Worm (Caenorhabditis elegans): ENCODE measurements around the gene pqn-48.

The pqn-48 gene

DNA sequence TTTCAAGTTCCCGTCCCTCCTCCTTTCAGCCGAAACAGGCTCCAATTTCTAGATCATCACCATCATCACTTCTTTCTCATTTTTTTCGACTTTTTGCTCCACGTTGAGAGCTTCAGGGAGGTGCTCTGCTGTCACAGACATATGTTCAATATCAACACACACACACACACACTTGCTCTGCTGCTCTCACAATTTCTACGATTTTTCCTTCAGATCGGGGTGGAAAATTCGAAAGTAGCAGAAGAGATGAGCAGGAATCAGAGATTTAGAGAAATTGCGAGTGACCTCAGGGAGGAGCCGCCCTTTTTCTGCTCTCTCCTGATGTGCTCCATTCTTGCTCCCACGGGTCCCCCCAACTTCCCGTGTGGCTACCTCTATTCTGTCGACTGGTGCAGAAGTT, at the start of gene pqn-48:
pqn-48 (plus strand) TSS at position 344 of the 400 bp plus-strand sequence.
- TF ChIP-seq nhr-129 (tag; optimal IDR thresholded peaks at IDR 0.05) (peak; percentile 52), F13H6.1 (tag; optimal IDR thresholded peaks at IDR 0.05) (peak; percentile 11), zag-1 (tag; optimal IDR thresholded peaks at IDR 0.05) (no peak), ceh-82 (tag; optimal IDR thresholded peaks at IDR 0.05) (no peak)

DNA sequence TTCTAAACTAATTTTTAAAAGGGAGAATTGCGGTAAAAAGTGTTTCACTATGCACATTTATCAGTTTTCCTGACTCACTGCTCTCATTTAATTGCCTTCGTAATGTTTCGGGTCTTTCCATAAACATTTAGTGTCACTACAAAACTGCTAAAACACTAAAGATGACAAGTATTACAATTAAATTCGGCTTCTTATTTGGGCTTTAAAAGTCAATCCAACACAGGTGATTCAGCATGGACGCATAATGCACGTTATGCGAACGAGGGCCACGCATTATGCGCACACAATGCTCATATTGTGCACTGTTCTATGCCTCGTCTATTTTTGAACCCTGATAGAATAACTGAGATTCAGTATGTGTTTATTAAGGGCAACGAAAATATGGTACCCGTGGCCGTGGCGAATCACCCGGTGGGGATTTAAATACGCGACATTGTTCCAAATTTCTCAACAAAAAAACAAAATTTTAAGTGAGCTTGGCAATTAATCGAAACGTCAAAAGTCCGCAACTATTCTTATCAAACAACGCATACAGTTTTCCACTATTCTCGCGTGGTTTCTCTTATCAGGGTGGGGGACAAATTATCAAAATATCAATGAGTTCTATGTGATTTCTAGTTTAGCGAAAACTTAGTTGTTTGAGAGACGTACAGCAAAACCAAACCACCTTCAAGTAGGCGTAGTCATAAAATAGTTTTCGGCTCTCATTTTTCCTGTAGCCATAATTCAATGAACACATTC, 48.9 kb upstream of the pqn-48 start, which contains the start of gene Y14H12A.2:
Y14H12A.2 (minus strand) TSS at position 51 of the 741 bp plus-strand sequence.
- peak; percentile 26 for TF ChIP-seq gmeb-1 (tag; optimal IDR thresholded peaks at IDR 0.05)
- TF ChIP-seq aly-2 (tag; optimal IDR thresholded peaks at IDR 0.05), result no peak
- no peak for TF ChIP-seq nhr-23 (tag; optimal IDR thresholded peaks at IDR 0.05)
- peak; percentile 47 for TF ChIP-seq sma-9 (GFP tag; optimal IDR thresholded peaks at IDR 0.05)
- no peak for TF ChIP-seq sma-9 (tag; optimal IDR thresholded peaks at IDR 0.05)
- TF ChIP-seq fos-1 (tag; optimal IDR thresholded peaks at IDR 0.05), result peak; percentile 78
- TF ChIP-seq crh-2 (tag; optimal IDR thresholded peaks at IDR 0.05), result peak; percentile 24

DNA sequence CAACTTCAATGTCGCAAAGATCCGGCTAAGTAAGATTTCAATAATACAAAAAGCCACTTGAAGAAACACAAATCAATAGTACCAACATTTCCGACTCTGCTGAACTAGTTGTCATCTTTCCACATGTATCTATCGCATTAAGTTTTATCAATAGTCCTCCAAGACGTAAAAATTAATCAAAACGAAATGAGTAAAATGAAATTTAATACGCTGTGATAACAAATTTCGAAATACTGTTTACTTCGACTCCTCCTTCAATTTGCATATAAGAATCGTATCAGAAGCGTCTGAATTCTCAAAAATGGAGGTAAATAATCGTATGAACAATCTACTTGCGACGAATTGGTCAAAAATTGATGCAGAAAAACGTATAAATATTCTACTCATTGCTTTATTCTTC, 48.0 kb upstream of the pqn-48 start:
- TF ChIP-seq ztf-1 (GFP tag; conservative IDR thresholded peaks at IDR 0.05) (no peak), fos-1 (tag; optimal IDR thresholded peaks at IDR 0.05) (peak; percentile 81)

DNA sequence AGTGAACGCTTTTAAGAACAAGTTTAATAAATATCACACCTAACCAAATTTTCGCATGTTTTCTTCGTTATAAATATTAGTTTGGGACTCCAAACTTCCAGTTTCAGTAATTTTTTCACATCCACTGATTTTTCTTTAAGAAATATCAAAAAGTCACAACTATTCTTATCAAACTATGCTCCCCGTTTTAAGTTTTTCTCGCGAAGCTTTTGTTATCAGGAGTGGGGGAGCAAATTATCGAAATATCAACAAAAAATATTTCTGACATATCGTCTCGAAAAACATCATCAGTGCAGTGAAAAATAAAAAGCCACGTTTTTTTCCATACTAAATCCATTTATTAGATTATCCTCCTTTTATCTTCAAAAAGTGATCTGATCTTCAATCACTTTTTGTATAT, 46.7 kb upstream of the pqn-48 start:
- TF ChIP-seq aly-2 (tag; optimal IDR thresholded peaks at IDR 0.05) (no peak), fos-1 (tag; optimal IDR thresholded peaks at IDR 0.05) (peak; percentile 61), ztf-1 (GFP tag; conservative IDR thresholded peaks at IDR 0.05) (no peak), nhr-77 (tag; optimal IDR thresholded peaks at IDR 0.05) (no peak), gmeb-1 (tag; optimal IDR thresholded peaks at IDR 0.05) (no peak), ZK546.5 (tag; optimal IDR thresholded peaks at IDR 0.05) (no peak)

DNA sequence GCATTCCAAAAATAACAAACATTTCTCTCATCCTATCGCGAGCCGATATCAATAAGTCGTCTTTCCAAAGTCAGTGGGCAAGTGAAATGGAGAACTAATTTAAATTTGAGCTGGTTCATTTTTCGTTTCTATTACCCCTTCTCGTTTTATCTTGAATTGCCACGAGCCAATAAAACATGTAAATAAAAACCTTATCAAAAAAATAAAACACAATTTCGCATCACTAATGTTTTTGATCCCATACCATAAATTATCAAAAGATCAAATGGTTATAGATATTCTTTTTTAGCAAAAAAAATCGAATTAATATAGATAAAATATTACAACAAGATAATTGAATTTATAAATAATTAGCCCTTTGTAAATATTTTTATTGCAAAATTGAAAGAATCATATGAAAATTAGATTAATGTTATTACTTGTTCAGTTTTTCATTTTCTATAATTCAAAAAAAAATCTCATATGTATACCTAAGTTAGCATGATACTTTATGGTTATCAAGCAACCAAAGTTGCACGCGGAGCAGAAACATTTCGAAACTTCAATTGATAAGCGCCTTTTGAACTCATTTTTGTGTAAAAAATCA, 45.9 kb upstream of the pqn-48 start, which contains the start of gene Y14H12A.1:
Y14H12A.1 (plus strand) TSS at position 536 of the 586 bp plus-strand sequence.
- TF ChIP-seq mdl-1 (tag; optimal IDR thresholded peaks at IDR 0.05), result no peak
- TF ChIP-seq skn-1 (tag; optimal IDR thresholded peaks at IDR 0.05), result no peak
- TF ChIP-seq ceh-16 (tag; optimal IDR thresholded peaks at IDR 0.05), result no peak
- TF ChIP-seq sem-4 (tag; optimal IDR thresholded peaks at IDR 0.05), result no peak
- no peak for TF ChIP-seq elt-3 (tag; optimal IDR thresholded peaks at IDR 0.05)
- TF ChIP-seq peb-1 (tag; optimal IDR thresholded peaks at IDR 0.05), result no peak
- no peak for TF ChIP-seq lin-13 (GFP tag; optimal IDR thresholded peaks at IDR 0.05)
- no peak for TF ChIP-seq nhr-21 (tag; optimal IDR thresholded peaks at IDR 0.05)
- TF ChIP-seq lsy-2 (tag; optimal IDR thresholded peaks at IDR 0.05), result no peak
- no peak for TF ChIP-seq lin-11 (tag; optimal IDR thresholded peaks at IDR 0.05)
- no peak for TF ChIP-seq nhr-25 (tag; optimal IDR thresholded peaks at IDR 0.05)
- no peak for TF ChIP-seq dmd-4 (tag; optimal IDR thresholded peaks at IDR 0.05)
- TF ChIP-seq zag-1 (tag; optimal IDR thresholded peaks at IDR 0.05), result no peak
- TF ChIP-seq nhr-11 (tag; optimal IDR thresholded peaks at IDR 0.05), result no peak
- no peak for TF ChIP-seq gmeb-1 (tag; optimal IDR thresholded peaks at IDR 0.05)
- TF ChIP-seq nhr-6 (tag; optimal IDR thresholded peaks at IDR 0.05), result no peak
- no peak for TF ChIP-seq sma-9 (GFP tag; optimal IDR thresholded peaks at IDR 0.05)
- TF ChIP-seq sma-9 (tag; optimal IDR thresholded peaks at IDR 0.05), result no peak
- TF ChIP-seq unc-62 (GFP tag; optimal IDR thresholded peaks at IDR 0.05), result no peak

DNA sequence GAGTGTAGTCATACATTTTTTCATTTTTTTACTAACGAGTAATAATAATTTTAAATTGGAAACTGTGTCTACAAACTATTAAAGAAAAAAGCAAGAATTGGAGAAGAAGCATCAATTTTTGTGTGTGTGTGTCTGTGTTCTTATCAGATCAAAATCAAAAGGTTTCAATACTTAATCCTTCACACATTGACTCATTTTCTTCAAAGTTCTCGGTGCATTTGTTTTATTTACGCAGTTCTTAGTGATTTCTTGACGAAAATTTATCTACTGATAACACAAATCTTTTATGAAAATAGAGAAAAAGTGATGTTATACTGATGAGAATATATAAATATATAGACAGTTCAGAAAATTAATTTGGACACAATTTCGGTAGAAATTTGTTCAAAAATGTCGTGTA, 42.7 kb upstream of the pqn-48 start, which contains the start of gene clc-22:
clc-22 (minus strand) TSS at position 71 of the 400 bp plus-strand sequence.
- TF ChIP-seq sma-3 (GFP tag; optimal IDR thresholded peaks at IDR 0.05) (no peak), fos-1 (tag; optimal IDR thresholded peaks at IDR 0.05) (peak; percentile 5)

Measured in whole organism, L2 larva.